Fruit fly (Drosophila melanogaster) whole organism, embryonic: ENCODE measurements around the gene Mgat4a.

Source experiments
- Ada2b ChIP-seq: fragments of 200-800 bp; sonication (Bioruptor generic); IDR thresholded peaks from 2 replicates; pipeline ENCODE4 v1.3.6; 2022; ENCODE audit warnings: missing biosample characterization, missing genetic modification characterization
- CG10366 ChIP-seq: fragments of 200-800 bp; sonication (Bioruptor generic); IDR thresholded peaks from 2 replicates; pipeline ENCODE4 v1.3.6; 2022; ENCODE audit warnings: missing biosample characterization, missing genetic modification characterization
- CG10462 ChIP-seq: fragments of 200-800 bp; sonication (Bioruptor generic); optimal IDR thresholded peaks from 2 replicates; lab custom pipeline; 2016; ENCODE audit warnings: missing biosample characterization, missing genetic modification characterization
- CG16779 ChIP-seq: fragments of 200-800 bp; sonication (Bioruptor generic); IDR thresholded peaks from 2 replicates; pipeline ENCODE4 v1.3.6; 2022; ENCODE audit warnings: missing biosample characterization, missing genetic modification characterization
- CG16813 ChIP-seq: fragments of 200-800 bp; sonication (Bioruptor generic); IDR thresholded peaks from 3 replicates; pipeline ENCODE4 v1.3.6; 2022; ENCODE audit warnings: missing biosample characterization, missing genetic modification characterization; ENCODE audit not compliant: partially characterized antibody
- CG16815 ChIP-seq: fragments of 200-800 bp; sonication (Bioruptor generic); optimal IDR thresholded peaks from 3 replicates; lab custom pipeline; 2017; ENCODE audit warnings: missing biosample characterization, mild to moderate bottlenecking, missing genetic modification characterization
- CG1832 ChIP-seq: fragments of 200-800 bp; sonication (Bioruptor generic); optimal IDR thresholded peaks from 2 replicates; lab custom pipeline; 2017; ENCODE audit warnings: missing biosample characterization, mild to moderate bottlenecking, missing genetic modification characterization, inconsistent platforms
- CG2116 ChIP-seq: fragments of 200-800 bp; sonication (Bioruptor generic); optimal IDR thresholded peaks from 3 replicates; lab custom pipeline; 2018; ENCODE audit warnings: missing biosample characterization, mild to moderate bottlenecking, missing genetic modification characterization
- CG2678 ChIP-seq: fragments of 200-800 bp; sonication (Bioruptor generic); optimal IDR thresholded peaks from 3 replicates; lab custom pipeline; 2019; ENCODE audit warnings: missing biosample characterization, mild to moderate bottlenecking, missing genetic modification characterization, moderate library complexity
- CG2712 ChIP-seq: fragments of 200-800 bp; optimal IDR thresholded peaks from 3 replicates; lab custom pipeline; 2019; ENCODE audit warnings: missing biosample characterization, mild to moderate bottlenecking, missing genetic modification characterization, moderate library complexity
- CG31388 ChIP-seq: fragments of 200-800 bp; sonication (Bioruptor generic); optimal IDR thresholded peaks from 2 replicates; lab custom pipeline; 2016; ENCODE audit warnings: missing biosample characterization, missing genetic modification characterization
- CG32772 ChIP-seq: fragments of 200-800 bp; sonication (Bioruptor generic); IDR thresholded peaks from 2 replicates; pipeline ENCODE4 v1.3.6; 2022; ENCODE audit warnings: missing biosample characterization, missing genetic modification characterization
- CG3281 ChIP-seq: fragments of 200-800 bp; sonication (Bioruptor generic); optimal IDR thresholded peaks from 3 replicates; lab custom pipeline; 2017; ENCODE audit warnings: missing biosample characterization, mild to moderate bottlenecking, missing genetic modification characterization
- CG4328 ChIP-seq: fragments of 200-800 bp; sonication (Bioruptor generic); optimal IDR thresholded peaks from 3 replicates; lab custom pipeline; 2017; ENCODE audit warnings: missing biosample characterization, missing genetic modification reagents, missing genetic modification characterization
- CG6654 ChIP-seq: fragments of 200-800 bp; sonication (Bioruptor generic); optimal IDR thresholded peaks from 2 replicates; lab custom pipeline; 2017; ENCODE audit warnings: missing biosample characterization, mild to moderate bottlenecking, missing genetic modification characterization
- CG7987 ChIP-seq: fragments of 200-800 bp; sonication (Bioruptor generic); optimal IDR thresholded peaks from 2 replicates; lab custom pipeline; 2018; ENCODE audit warnings: missing biosample characterization, mild to moderate bottlenecking, missing genetic modification characterization, moderate library complexity
- CG8478 ChIP-seq: fragments of >200 bp; optimal IDR thresholded peaks from 2 replicates; lab custom pipeline; 2018
- CG8944 ChIP-seq: fragments of 200-800 bp; sonication (Bioruptor generic); optimal IDR thresholded peaks from 3 replicates; lab custom pipeline; 2016; ENCODE audit warnings: missing biosample characterization, missing genetic modification characterization
- CrebB ChIP-seq: fragments of 200-800 bp; sonication (Bioruptor generic); optimal IDR thresholded peaks from 3 replicates; lab custom pipeline; 2018; ENCODE audit warnings: missing biosample characterization, mild to moderate bottlenecking, missing genetic modification characterization
- Dad ChIP-seq: fragments of 200-800 bp; sonication (Bioruptor generic); optimal IDR thresholded peaks from 3 replicates; lab custom pipeline; 2016; ENCODE audit warnings: missing biosample characterization, missing genetic modification characterization
- Elba2 ChIP-seq: fragments of 200-800 bp; sonication (Bioruptor generic); optimal IDR thresholded peaks from 3 replicates; lab custom pipeline; 2016; ENCODE audit warnings: missing biosample characterization, missing genetic modification characterization
- Hr39 ChIP-seq: fragments of >200 bp; optimal IDR thresholded peaks from 2 replicates; lab custom pipeline; 2017
- Lhr ChIP-seq: fragments of 200-800 bp; sonication (Bioruptor generic); optimal IDR thresholded peaks from 3 replicates; lab custom pipeline; 2017; ENCODE audit warnings: mild to moderate bottlenecking, missing biosample characterization, missing genetic modification reagents, missing genetic modification characterization
- Mad ChIP-seq: fragments of 200-800 bp; sonication (Bioruptor generic); optimal IDR thresholded peaks from 2 replicates; lab custom pipeline; 2016; ENCODE audit warnings: missing biosample characterization, missing genetic modification characterization
- Max ChIP-seq: fragments of 200-800 bp; sonication (Bioruptor generic); optimal IDR thresholded peaks from 2 replicates; lab custom pipeline; 2016; ENCODE audit warnings: missing biosample characterization, mild to moderate bottlenecking, missing genetic modification characterization
- Mrtf ChIP-seq: fragments of 200-800 bp; sonication (Bioruptor generic); IDR thresholded peaks from 3 replicates; pipeline ENCODE4 v1.3.6; 2022; ENCODE audit warnings: missing biosample characterization, missing genetic modification characterization
- Nf-YC ChIP-seq: fragments of 200-800 bp; optimal IDR thresholded peaks from 3 replicates; lab custom pipeline; 2019; ENCODE audit warnings: missing biosample characterization, mild to moderate bottlenecking, missing genetic modification characterization, moderate library complexity
- Rfx ChIP-seq: fragments of 200-800 bp; sonication (Bioruptor generic); IDR thresholded peaks from 2 replicates; pipeline ENCODE4 v1.3.6; 2022; ENCODE audit warnings: missing biosample characterization, missing genetic modification characterization
- TFAM ChIP-seq: fragments of 200-800 bp; sonication (Bioruptor generic); optimal IDR thresholded peaks from 2 replicates; lab custom pipeline; 2017; ENCODE audit warnings: missing biosample characterization, missing genetic modification characterization, inconsistent platforms
- abd-A ChIP-seq: fragments of 200-800 bp; sonication (Bioruptor generic); optimal IDR thresholded peaks from 3 replicates; lab custom pipeline; 2019; ENCODE audit warnings: missing biosample characterization, mild to moderate bottlenecking, missing genetic modification characterization, moderate library complexity
- az2 ChIP-seq: fragments of 200-800 bp; sonication (Bioruptor generic); optimal IDR thresholded peaks from 3 replicates; lab custom pipeline; 2016; ENCODE audit warnings: missing biosample characterization, missing genetic modification characterization
- bab2 ChIP-seq: fragments of 200-800 bp; sonication (Bioruptor generic); optimal IDR thresholded peaks from 2 replicates; lab custom pipeline; 2016; ENCODE audit warnings: missing biosample characterization, missing genetic modification characterization
- cas ChIP-seq: fragments of 200-800 bp; sonication (Bioruptor generic); IDR thresholded peaks from 2 replicates; pipeline ENCODE4 v1.3.6; 2022; ENCODE audit warnings: missing biosample characterization, missing genetic modification characterization
- chif ChIP-seq, 2 experiments: fragments of 200-800 bp; sonication (Bioruptor generic); optimal IDR thresholded peaks; 3 replicates each; lab custom pipeline; 2016; ENCODE audit warnings: missing biosample characterization in 2 of 2, missing genetic modification characterization in 2 of 2
- crp ChIP-seq, 2 experiments: fragments of 200-800 bp; sonication (Bioruptor generic); optimal IDR thresholded peaks; 2 replicates in 1 of 2; 3 replicates in 1 of 2; lab custom pipeline; 2017; ENCODE audit warnings: missing biosample characterization in 2 of 2, missing genetic modification characterization in 2 of 2, mild to moderate bottlenecking in 1 of 2, moderate library complexity in 1 of 2
- danr ChIP-seq: fragments of 200-800 bp; sonication (Bioruptor generic); IDR thresholded peaks from 2 replicates; pipeline ENCODE4 v1.3.6; 2022; ENCODE audit warnings: missing biosample characterization, missing genetic modification characterization
- dmrt99B ChIP-seq: fragments of 200-800 bp; sonication (Bioruptor generic); optimal IDR thresholded peaks from 2 replicates; lab custom pipeline; 2018; ENCODE audit warnings: missing biosample characterization, mild to moderate bottlenecking, missing genetic modification characterization, moderate library complexity
- gfzf ChIP-seq: fragments of 200-800 bp; sonication (Bioruptor generic); optimal IDR thresholded peaks from 2 replicates; lab custom pipeline; 2016; ENCODE audit warnings: missing biosample characterization, mild to moderate bottlenecking, missing genetic modification characterization, moderate library complexity
- jigr1 ChIP-seq: fragments of 200-800 bp; sonication (Bioruptor generic); IDR thresholded peaks from 3 replicates; pipeline ENCODE4 v1.3.6; 2022; ENCODE audit warnings: missing biosample characterization, missing genetic modification characterization
- jumu ChIP-seq: fragments of 200-800 bp; sonication (Bioruptor generic); optimal IDR thresholded peaks from 3 replicates; lab custom pipeline; 2016; ENCODE audit warnings: missing biosample characterization, missing genetic modification characterization
- lab ChIP-seq: fragments of 200-800 bp; sonication (Bioruptor generic); optimal IDR thresholded peaks from 3 replicates; lab custom pipeline; 2017; ENCODE audit warnings: missing biosample characterization, missing genetic modification characterization, mild to moderate bottlenecking, moderate library complexity, missing genetic modification reagents
- lmd ChIP-seq: fragments of 200-800 bp; sonication (Bioruptor generic); IDR thresholded peaks from 2 replicates; pipeline ENCODE4 v1.3.6; 2022; ENCODE audit warnings: missing biosample characterization, missing genetic modification characterization
- mirr ChIP-seq: fragments of 200-800 bp; sonication (Bioruptor generic); optimal IDR thresholded peaks from 3 replicates; lab custom pipeline; 2018; ENCODE audit warnings: missing biosample characterization, mild to moderate bottlenecking, missing genetic modification characterization
- pho ChIP-seq: fragments of 200-800 bp; sonication (Bioruptor generic); optimal IDR thresholded peaks from 2 replicates; lab custom pipeline; 2016; ENCODE audit warnings: missing biosample characterization, missing genetic modification characterization
- pita ChIP-seq: fragments of 200-800 bp; sonication (Bioruptor generic); optimal IDR thresholded peaks from 2 replicates; lab custom pipeline; 2017; ENCODE audit warnings: missing biosample characterization, mild to moderate bottlenecking, missing genetic modification characterization
- scrt ChIP-seq: fragments of 200-800 bp; sonication (Bioruptor generic); optimal IDR thresholded peaks from 2 replicates; lab custom pipeline; 2018; ENCODE audit warnings: missing biosample characterization, mild to moderate bottlenecking, missing genetic modification characterization, moderate library complexity
- seq ChIP-seq: fragments of 200-800 bp; sonication (Bioruptor generic); IDR thresholded peaks from 2 replicates; pipeline ENCODE4 v1.3.6; 2022; ENCODE audit warnings: missing biosample characterization, missing genetic modification characterization
- tll ChIP-seq, 2 experiments: fragments of 200-800 bp in 1 of 2; fragments of >200 bp in 1 of 2; sonication (Bioruptor generic) in 1 of 2; optimal IDR thresholded peaks; 2 replicates each; lab custom pipeline; 2017 to 2019; ENCODE audit warnings: missing biosample characterization in 2 of 2, missing genetic modification characterization in 2 of 2, mild to moderate bottlenecking in 1 of 2, moderate library complexity in 1 of 2
- vvl ChIP-seq: fragments of 200-800 bp; sonication (Bioruptor generic); IDR thresholded peaks from 2 replicates; pipeline ENCODE4 v1.3.6; 2022; ENCODE audit warnings: missing biosample characterization, missing genetic modification characterization
- zen2 ChIP-seq: fragments of 200-800 bp; sonication (Bioruptor generic); IDR thresholded peaks from 3 replicates; pipeline ENCODE4 v1.3.6; 2022; ENCODE audit warnings: missing biosample characterization, missing genetic modification characterization; ENCODE audit not compliant: partially characterized antibody

Mgat4a gene

DNA sequence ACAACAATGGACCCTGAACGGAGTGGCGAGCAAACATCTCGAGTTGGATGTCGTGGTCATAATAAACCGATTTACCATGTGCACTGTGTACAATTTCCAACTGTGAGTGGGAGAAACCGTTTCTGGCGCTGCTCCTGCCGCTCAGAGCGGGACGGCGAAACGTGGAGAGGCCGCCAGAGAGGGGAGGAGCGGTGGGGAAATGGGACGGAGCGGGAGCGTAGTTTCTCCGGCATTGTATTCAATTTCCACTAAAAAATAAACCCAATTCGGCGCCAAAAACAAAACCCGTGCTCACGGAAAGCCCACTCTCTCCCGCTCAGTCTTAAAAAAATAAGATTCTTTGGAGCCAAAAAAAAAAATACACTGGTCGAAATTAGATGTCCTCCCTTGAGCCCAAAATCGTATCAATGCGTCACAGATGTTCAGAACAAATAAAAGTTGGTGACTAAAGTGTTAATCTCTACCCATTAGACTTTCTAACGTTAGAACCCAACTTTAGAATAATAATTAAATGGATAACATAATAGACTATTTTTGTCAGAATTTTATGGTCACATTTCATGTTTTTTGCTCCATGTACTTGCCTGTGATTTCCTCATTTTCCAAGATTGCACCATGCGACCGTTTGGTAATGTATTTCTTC, 1.7 kb upstream of the Mgat4a start (continued):
- TF ChIP-seq tll (GFP tag; optimal IDR thresholded peaks at IDR 0.05; lab: Kevin White, UChicago) (no peak), CG2116 (peak; percentile 35), az2 (GFP tag; lab: Kevin White, UChicago) (peak; percentile 71), lmd (GFP tag; lab: Robert Waterston, UW) (peak; percentile 64; the same call in 1 of the 2 replicates), abd-A (tag; lab: Kevin White, UChicago) (no peak), CG2712 (peak; percentile 63), Hr39 (lab: Kevin White, UChicago) (no peak), lab (GFP tag; lab: Kevin White, UChicago) (peak; percentile 58), CG6654 (GFP tag; lab: Kevin White, UChicago) (peak; percentile 51), zen2 (GFP tag; lab: Robert Waterston, UW) (no peak), CG16813 (no peak), CG16815 (GFP tag; lab: Kevin White, UChicago) (peak; percentile 41), Nf-YC (tag; lab: Kevin White, UChicago) (no peak), Mrtf (GFP tag; lab: Robert Waterston, UW) (peak; percentile 73), CrebB (no peak), Elba2 (GFP tag; lab: Kevin White, UChicago) (no peak), CG3281 (peak; percentile 54), gfzf (GFP tag; lab: Kevin White, UChicago) (peak; percentile 5), dmrt99B (tag; lab: Kevin White, UChicago) (peak; percentile 80), mirr (GFP tag; lab: Kevin White, UChicago) (no peak), Mad (GFP tag; lab: Kevin White, UChicago) (peak; percentile 28), Rfx (GFP tag; lab: Robert Waterston, UW) (peak; percentile 62), pita (GFP tag; lab: Kevin White, UChicago) (no peak), crp (GFP tag; optimal IDR thresholded peaks at IDR 0.05; lab: Kevin White, UChicago) (peak in 1 of 2 experiments; percentile 35), TFAM (GFP tag; lab: Kevin White, UChicago) (no peak), CG10462 (GFP tag; lab: Kevin White, UChicago) (peak; percentile 46), scrt (GFP tag; lab: Kevin White, UChicago) (no peak), Ada2b (GFP tag; lab: Robert Waterston, UW) (peak; percentile 40; the same call in 1 of the 2 replicates), CG8478 (lab: Kevin White, UChicago) (no peak), CG31388 (GFP tag; lab: Kevin White, UChicago) (no peak), danr (GFP tag; lab: Robert Waterston, UW) (no peak), CG1832 (GFP tag; lab: Kevin White, UChicago) (no peak), Lhr (GFP tag; lab: Kevin White, UChicago) (peak; percentile 26), jumu (GFP tag; lab: Kevin White, UChicago) (peak; percentile 59), Dad (peak; percentile 42), pho (GFP tag; lab: Kevin White, UChicago) (peak; percentile 42), CG32772 (peak; percentile 62), CG7987 (no peak), bab2 (GFP tag; lab: Kevin White, UChicago) (peak; percentile 69), CG16779 (GFP tag; lab: Robert Waterston, UW) (0 out of 2 replicates have a peak, but pooled peaks have one; percentile 56), chif (GFP tag; optimal IDR thresholded peaks at IDR 0.05; lab: Kevin White, UChicago) (peak; percentile 61 to 63), CG2678 (tag; lab: Kevin White, UChicago) (peak; percentile 78), jigr1 (no peak), CG4328 (GFP tag; lab: Kevin White, UChicago) (no peak), seq (GFP tag; lab: Robert Waterston, UW) (no peak), vvl (GFP tag; lab: Robert Waterston, UW) (peak; percentile 60), CG10366 (GFP tag; lab: Robert Waterston, UW) (peak; percentile 69), cas (GFP tag; lab: Robert Waterston, UW) (no peak), Max (GFP tag; lab: Kevin White, UChicago) (peak; percentile 48), CG8944 (GFP tag; lab: Kevin White, UChicago) (peak; percentile 28)
